Fruit fly (Drosophila melanogaster): ENCODE results near the gene CG3164.

The CG3164 gene

dm6 chr2L:166115-167069 lies 35.8 kb upstream of the CG3164 start (continued):
- TF ChIP-seq croc (GFP tag; conservative IDR thresholded peaks at IDR 0.05) = peak; percentile 25; the same call in 1 of the 3 replicates
- TF ChIP-seq CG2116 (GFP tag; optimal IDR thresholded peaks at IDR 0.05) = peak; percentile 29
- TF ChIP-seq ac (GFP tag; optimal IDR thresholded peaks at IDR 0.05) = no peak
- no peak for TF ChIP-seq H15 (GFP tag; IDR thresholded peaks at IDR 0.05)
- TF ChIP-seq Fer3 (tag; optimal IDR thresholded peaks at IDR 0.05) = peak; percentile 72
- peak; percentile 43 for TF ChIP-seq CG10979 (tag; optimal IDR thresholded peaks at IDR 0.05)
- no peak for TF ChIP-seq ro (GFP tag; IDR thresholded peaks at IDR 0.05)
- peak; percentile 69 for TF ChIP-seq CG11398 (GFP tag; optimal IDR thresholded peaks at IDR 0.05)
- peak; percentile 14 for TF ChIP-seq Six4 (GFP tag; optimal IDR thresholded peaks at IDR 0.05)
- peak; percentile 85 for TF ChIP-seq CG12659 (GFP tag; optimal IDR thresholded peaks at IDR 0.05)
- peak; percentile 58 for TF ChIP-seq CG13775 (GFP tag; optimal IDR thresholded peaks at IDR 0.05)
- TF ChIP-seq cg (GFP tag; optimal IDR thresholded peaks at IDR 0.05) = peak; percentile 92
- TF ChIP-seq CG1603 (tag; optimal IDR thresholded peaks at IDR 0.05) = peak; percentile 54
- peak; percentile 47 for TF ChIP-seq ab (GFP tag; optimal IDR thresholded peaks at IDR 0.05)
- peak; percentile 85 for TF ChIP-seq sens (GFP tag)
- TF ChIP-seq sima (GFP tag; optimal IDR thresholded peaks at IDR 0.05) = peak; percentile 36
- TF ChIP-seq CG6254 (GFP tag; optimal IDR thresholded peaks at IDR 0.05) = peak; percentile 41
- no peak for TF ChIP-seq Ets97D (GFP tag; optimal IDR thresholded peaks at IDR 0.05)
- TF ChIP-seq CG10366 (GFP tag; IDR thresholded peaks at IDR 0.05) = no peak
- peak; percentile 84 for TF ChIP-seq Vsx1 (GFP tag; optimal IDR thresholded peaks at IDR 0.05)
- TF ChIP-seq E2f2 (GFP tag; IDR thresholded peaks at IDR 0.05) = no peak
- TF ChIP-seq CG18476 (GFP tag; optimal IDR thresholded peaks at IDR 0.05) = no peak
- TF ChIP-seq Ravus (GFP tag; IDR thresholded peaks at IDR 0.05) = no peak
- peak; percentile 82 for TF ChIP-seq CG10147 (GFP tag; optimal IDR thresholded peaks at IDR 0.05)
- TF ChIP-seq z (GFP tag; IDR thresholded peaks at IDR 0.05) = no peak
- TF ChIP-seq CG11093 (GFP tag; IDR thresholded peaks at IDR 0.05) = no peak; the same call in 2 of the 3 replicates
- TF ChIP-seq CG4404 (GFP tag; IDR thresholded peaks at IDR 0.05) = no peak
- TF ChIP-seq CG2875 (GFP tag; optimal IDR thresholded peaks at IDR 0.05) = peak; percentile 64
- peak; percentile 81 for TF ChIP-seq PHDP (tag; optimal IDR thresholded peaks at IDR 0.05)
- TF ChIP-seq Doc3 (GFP tag; IDR thresholded peaks at IDR 0.05; ENCODE audit: partially characterized antibody) = no peak
- TF ChIP-seq kah (GFP tag; optimal IDR thresholded peaks at IDR 0.05) = peak; percentile 47
- TF ChIP-seq CG1602 (GFP tag; optimal IDR thresholded peaks at IDR 0.05) = peak; percentile 29
- TF ChIP-seq gem (tag; optimal IDR thresholded peaks at IDR 0.05) = peak; percentile 75
- no peak for TF ChIP-seq amos (GFP tag; IDR thresholded peaks at IDR 0.05; ENCODE audit: partially characterized antibody)
- TF ChIP-seq maf-S (GFP tag; optimal IDR thresholded peaks at IDR 0.05) = peak; percentile 38
- TF ChIP-seq CTCF (GFP tag; optimal IDR thresholded peaks at IDR 0.05) = no peak
- TF ChIP-seq lola (GFP tag; optimal IDR thresholded peaks at IDR 0.05) = peak in 1 of 3 experiments; percentile 34
- peak; percentile 96 for TF ChIP-seq kni (GFP tag; optimal IDR thresholded peaks at IDR 0.05)
- TF ChIP-seq CG15514 (GFP tag; optimal IDR thresholded peaks at IDR 0.05) = peak; percentile 79
- TF ChIP-seq CG15073 (GFP tag; optimal IDR thresholded peaks at IDR 0.05) = no peak
- TF ChIP-seq gfzf (GFP tag; optimal IDR thresholded peaks at IDR 0.05) = no peak
- peak; percentile 89 for TF ChIP-seq CG12071 (GFP tag; optimal IDR thresholded peaks at IDR 0.05)
- peak; percentile 68 for TF ChIP-seq her (GFP tag; optimal IDR thresholded peaks at IDR 0.05)
- TF ChIP-seq D19B (GFP tag; optimal IDR thresholded peaks at IDR 0.05) = peak; percentile 37
- peak; percentile 36 for TF ChIP-seq CG4424 (GFP tag; optimal IDR thresholded peaks at IDR 0.05)
- TF ChIP-seq sug (tag; optimal IDR thresholded peaks at IDR 0.05) = peak; percentile 85
- peak; percentile 55 for TF ChIP-seq CG12744 (GFP tag; optimal IDR thresholded peaks at IDR 0.05)
- TF ChIP-seq Kr (GFP tag; optimal IDR thresholded peaks at IDR 0.05) = peak; percentile 87

Data from whole organism, embryonic.